Fruit fly (Drosophila melanogaster) whole organism, embryonic: ENCODE results near the gene Or85a.

Experiments
- Abd-B ChIP-seq: fragments of 200-800 bp; sonication (Bioruptor generic); optimal IDR thresholded peaks from 2 replicates; lab custom pipeline; 2018; ENCODE audit warnings: missing biosample characterization, mild to moderate bottlenecking, missing genetic modification characterization, moderate library complexity
- Atf6 ChIP-seq: fragments of 200-800 bp; sonication (Bioruptor generic); IDR thresholded peaks from 2 replicates; pipeline ENCODE4 v1.3.6; 2022; ENCODE audit warnings: missing biosample characterization, missing genetic modification characterization
- BtbVII ChIP-seq: fragments of 200-800 bp; sonication (Bioruptor generic); optimal IDR thresholded peaks from 3 replicates; lab custom pipeline; 2017; ENCODE audit warnings: missing biosample characterization, mild to moderate bottlenecking, missing genetic modification characterization
- CG10274 ChIP-seq: fragments of 200-800 bp; sonication (Bioruptor generic); optimal IDR thresholded peaks from 3 replicates; lab custom pipeline; 2017; ENCODE audit warnings: missing biosample characterization, mild to moderate bottlenecking, missing genetic modification characterization
- CG11093 ChIP-seq: fragments of 200-800 bp; sonication (Bioruptor generic); IDR thresholded peaks from 3 replicates; pipeline ENCODE4 v1.3.6; 2022; ENCODE audit warnings: missing biosample characterization, missing genetic modification characterization
- CG12391 ChIP-seq: fragments of 200-800 bp; sonication (Bioruptor generic); optimal IDR thresholded peaks from 3 replicates; lab custom pipeline; 2018; ENCODE audit warnings: missing biosample characterization, mild to moderate bottlenecking, missing genetic modification characterization, moderate library complexity
- CG14050 ChIP-seq: fragments of 200-800 bp; sonication (Bioruptor generic); IDR thresholded peaks from 3 replicates; pipeline ENCODE4 v1.3.6; 2022; ENCODE audit warnings: missing biosample characterization, missing genetic modification characterization
- CG15073 ChIP-seq: fragments of 200-800 bp; sonication (Bioruptor generic); optimal IDR thresholded peaks from 2 replicates; lab custom pipeline; 2016; ENCODE audit warnings: missing biosample characterization, missing genetic modification characterization
- CG15514 ChIP-seq: fragments of 200-800 bp; sonication (Bioruptor generic); optimal IDR thresholded peaks from 3 replicates; lab custom pipeline; 2017; ENCODE audit warnings: missing biosample characterization, missing genetic modification characterization, mild to moderate bottlenecking, moderate library complexity, missing genetic modification reagents
- CG1602 ChIP-seq: fragments of 200-800 bp; sonication (Bioruptor generic); optimal IDR thresholded peaks from 3 replicates; lab custom pipeline; 2016; ENCODE audit warnings: missing biosample characterization, missing genetic modification characterization
- CG2875 ChIP-seq: fragments of 200-800 bp; sonication (Bioruptor generic); optimal IDR thresholded peaks from 2 replicates; lab custom pipeline; 2017; ENCODE audit warnings: missing biosample characterization, mild to moderate bottlenecking, missing genetic modification characterization, missing genetic modification reagents
- CG31224 ChIP-seq: fragments of 200-800 bp; sonication (Bioruptor generic); IDR thresholded peaks from 2 replicates; pipeline ENCODE4 v1.3.6; 2022; ENCODE audit warnings: missing biosample characterization, missing genetic modification characterization
- CG31388 ChIP-seq: fragments of 200-800 bp; sonication (Bioruptor generic); optimal IDR thresholded peaks from 2 replicates; lab custom pipeline; 2016; ENCODE audit warnings: missing biosample characterization, missing genetic modification characterization
- CG31441 ChIP-seq: fragments of 200-800 bp; sonication (Bioruptor generic); IDR thresholded peaks from 2 replicates; pipeline ENCODE4 v1.3.6; 2022; ENCODE audit warnings: missing biosample characterization, missing genetic modification characterization
- CG34376 ChIP-seq: fragments of 200-800 bp; sonication (Bioruptor generic); optimal IDR thresholded peaks from 2 replicates; lab custom pipeline; 2018; ENCODE audit warnings: missing biosample characterization, mild to moderate bottlenecking, missing genetic modification characterization
- CG4404 ChIP-seq: fragments of 200-800 bp; sonication (Bioruptor generic); IDR thresholded peaks from 2 replicates; pipeline ENCODE4 v1.3.6; 2022; ENCODE audit warnings: missing biosample characterization, missing genetic modification characterization
- CG4424 ChIP-seq: fragments of 200-800 bp; sonication (Bioruptor generic); optimal IDR thresholded peaks from 3 replicates; lab custom pipeline; 2016; ENCODE audit warnings: missing biosample characterization, missing genetic modification characterization
- CG6175 ChIP-seq: fragments of 200-800 bp; sonication (Bioruptor generic); IDR thresholded peaks from 3 replicates; pipeline ENCODE4 v1.3.6; 2022; ENCODE audit warnings: missing biosample characterization, missing genetic modification characterization
- CG6272 ChIP-seq: fragments of 200-800 bp; sonication (Bioruptor generic); IDR thresholded peaks from 2 replicates; pipeline ENCODE4 v1.3.6; 2022; ENCODE audit warnings: missing biosample characterization, missing genetic modification characterization
- CG7745 ChIP-seq: fragments of 200-800 bp; sonication (Bioruptor generic); optimal IDR thresholded peaks from 2 replicates; lab custom pipeline; 2018; ENCODE audit warnings: missing biosample characterization, mild to moderate bottlenecking, missing genetic modification characterization, moderate library complexity
- CG7928 ChIP-seq: fragments of 200-800 bp; sonication (Bioruptor generic); optimal IDR thresholded peaks from 2 replicates; lab custom pipeline; 2017; ENCODE audit warnings: missing biosample characterization, mild to moderate bottlenecking, missing genetic modification characterization
- CTCF ChIP-seq: fragments of 200-800 bp; sonication (Bioruptor generic); optimal IDR thresholded peaks from 2 replicates; lab custom pipeline; 2017; ENCODE audit warnings: missing biosample characterization, mild to moderate bottlenecking, missing genetic modification characterization, moderate library complexity
- D ChIP-seq, 2 experiments: fragments of 200-800 bp in 1 of 2; fragments of >200 bp in 1 of 2; sonication (Bioruptor generic) in 1 of 2; optimal IDR thresholded peaks; 2 replicates in 1 of 2; 3 replicates in 1 of 2; lab custom pipeline; 2017; ENCODE audit warnings: mild to moderate bottlenecking in 1 of 2, missing biosample characterization in 1 of 2, missing genetic modification characterization in 1 of 2, missing genetic modification reagents in 1 of 2
- D19B ChIP-seq: fragments of 200-800 bp; sonication (Bioruptor generic); optimal IDR thresholded peaks from 2 replicates; lab custom pipeline; 2017; ENCODE audit warnings: missing biosample characterization, mild to moderate bottlenecking, missing genetic modification characterization
- Dll ChIP-seq: fragments of 200-800 bp; sonication (Bioruptor generic); IDR thresholded peaks from 4 replicates; pipeline ENCODE4 v1.3.6; 2022; ENCODE audit warnings: missing biosample characterization, missing genetic modification characterization; ENCODE audit not compliant: partially characterized antibody
- Ets97D ChIP-seq: fragments of 200-800 bp; sonication (Bioruptor generic); optimal IDR thresholded peaks from 3 replicates; lab custom pipeline; 2016; ENCODE audit warnings: missing biosample characterization, missing genetic modification characterization
- Mrtf ChIP-seq: fragments of 200-800 bp; sonication (Bioruptor generic); IDR thresholded peaks from 3 replicates; pipeline ENCODE4 v1.3.6; 2022; ENCODE audit warnings: missing biosample characterization, missing genetic modification characterization
- Nf-YA ChIP-seq: fragments of 200-800 bp; sonication (Bioruptor generic); IDR thresholded peaks from 2 replicates; pipeline ENCODE4 v1.3.6; 2022; ENCODE audit warnings: missing biosample characterization, missing genetic modification characterization
- Nf-YB ChIP-seq: fragments of 200-800 bp; sonication (Bioruptor generic); optimal IDR thresholded peaks from 3 replicates; lab custom pipeline; 2019; ENCODE audit warnings: missing biosample characterization, mild to moderate bottlenecking, missing genetic modification characterization, moderate library complexity
- Opbp ChIP-seq: fragments of 200-800 bp; sonication (Bioruptor generic); IDR thresholded peaks from 3 replicates; pipeline ENCODE4 v1.3.6; 2022; ENCODE audit warnings: missing biosample characterization, missing genetic modification characterization; ENCODE audit not compliant: partially characterized antibody
- Rfx ChIP-seq: fragments of 200-800 bp; sonication (Bioruptor generic); IDR thresholded peaks from 2 replicates; pipeline ENCODE4 v1.3.6; 2022; ENCODE audit warnings: missing biosample characterization, missing genetic modification characterization
- Side ChIP-seq: fragments of 200-800 bp; sonication (Bioruptor generic); optimal IDR thresholded peaks from 2 replicates; lab custom pipeline; 2016; ENCODE audit warnings: missing biosample characterization, missing genetic modification characterization
- ase ChIP-seq: fragments of 200-800 bp; sonication (Bioruptor generic); IDR thresholded peaks from 3 replicates; pipeline ENCODE4 v1.3.6; 2022; ENCODE audit warnings: missing biosample characterization, missing genetic modification characterization
- caup ChIP-seq: fragments of 200-800 bp; sonication (Bioruptor generic); optimal IDR thresholded peaks from 3 replicates; lab custom pipeline; 2017; ENCODE audit warnings: missing biosample characterization, mild to moderate bottlenecking, missing genetic modification characterization, moderate library complexity; ENCODE audit not compliant: severe bottlenecking
- chm ChIP-seq: fragments of 200-800 bp; sonication (Bioruptor generic); IDR thresholded peaks from 2 replicates; pipeline ENCODE4 v1.3.6; 2022; ENCODE audit warnings: missing biosample characterization, missing genetic modification characterization
- disco-r ChIP-seq: fragments of 200-800 bp; sonication (Bioruptor generic); optimal IDR thresholded peaks from 2 replicates; lab custom pipeline; 2016; ENCODE audit warnings: missing biosample characterization, missing genetic modification characterization
- dm ChIP-seq: fragments of 200-800 bp; sonication (Bioruptor generic); optimal IDR thresholded peaks from 3 replicates; lab custom pipeline; 2016; ENCODE audit warnings: missing biosample characterization, missing genetic modification characterization
- fd96Cb ChIP-seq: fragments of 200-800 bp; sonication (Bioruptor generic); optimal IDR thresholded peaks from 2 replicates; lab custom pipeline; 2018; ENCODE audit warnings: missing biosample characterization, mild to moderate bottlenecking, missing genetic modification characterization, moderate library complexity
- lilli ChIP-seq: fragments of 200-800 bp; sonication (Bioruptor generic); optimal IDR thresholded peaks from 3 replicates; lab custom pipeline; 2016; ENCODE audit warnings: missing biosample characterization, missing genetic modification characterization
- mld ChIP-seq: fragments of 200-800 bp; sonication (Bioruptor generic); IDR thresholded peaks from 3 replicates; pipeline ENCODE4 v1.3.6; 2022; ENCODE audit warnings: missing biosample characterization, missing genetic modification characterization; ENCODE audit not compliant: partially characterized antibody
- nerfin-1 ChIP-seq: fragments of 200-800 bp; sonication (Bioruptor generic); optimal IDR thresholded peaks from 3 replicates; lab custom pipeline; 2019; ENCODE audit warnings: missing biosample characterization, mild to moderate bottlenecking, missing genetic modification characterization, moderate library complexity
- prd ChIP-seq, 3 experiments: fragments of >200 bp in 2 of 3; fragments of 200-800 bp in 1 of 3; sonication (Bioruptor generic) in 1 of 3; optimal IDR thresholded peaks in 2 of 3; IDR thresholded peaks in 1 of 3; 2 replicates in 2 of 3; 3 replicates in 1 of 3; pipeline versions ENCODE4 v1.3.6 to Lab custom; 2017 to 2022; ENCODE audit warnings: missing biosample characterization in 1 of 3, missing genetic modification characterization in 1 of 3
- sens ChIP-seq: fragments of 200-800 bp; sonication (Bioruptor generic); peaks from one replicate; lab custom pipeline; 2016; ENCODE audit warnings: missing biosample characterization, missing genetic modification characterization
- seq ChIP-seq: fragments of 200-800 bp; sonication (Bioruptor generic); IDR thresholded peaks from 2 replicates; pipeline ENCODE4 v1.3.6; 2022; ENCODE audit warnings: missing biosample characterization, missing genetic modification characterization
- sim ChIP-seq: fragments of 200-800 bp; sonication (Bioruptor generic); IDR thresholded peaks from 2 replicates; pipeline ENCODE4 v1.3.6; 2022; ENCODE audit warnings: missing biosample characterization, missing genetic modification characterization
- slp2 ChIP-seq: fragments of 200-800 bp; sonication (Bioruptor generic); optimal IDR thresholded peaks from 2 replicates; lab custom pipeline; 2016; ENCODE audit warnings: missing biosample characterization, missing genetic modification characterization
- sqz ChIP-seq: fragments of 200-800 bp; sonication (Bioruptor generic); optimal IDR thresholded peaks from 3 replicates; lab custom pipeline; 2018; ENCODE audit warnings: missing biosample characterization, mild to moderate bottlenecking, missing genetic modification characterization
- ssp ChIP-seq: fragments of 200-800 bp; sonication (Bioruptor generic); IDR thresholded peaks from 2 replicates; pipeline ENCODE4 v1.3.6; 2022; ENCODE audit warnings: missing biosample characterization, missing genetic modification characterization
- tll ChIP-seq, 2 experiments: fragments of 200-800 bp in 1 of 2; fragments of >200 bp in 1 of 2; sonication (Bioruptor generic) in 1 of 2; optimal IDR thresholded peaks; 2 replicates each; lab custom pipeline; 2017 to 2019; ENCODE audit warnings: missing biosample characterization in 2 of 2, missing genetic modification characterization in 2 of 2, mild to moderate bottlenecking in 1 of 2, moderate library complexity in 1 of 2
- toy ChIP-seq: fragments of 200-800 bp; sonication (Bioruptor generic); IDR thresholded peaks from 2 replicates; pipeline ENCODE4 v1.3.6; 2022; ENCODE audit warnings: missing biosample characterization, missing genetic modification characterization
- vvl ChIP-seq: fragments of 200-800 bp; sonication (Bioruptor generic); IDR thresholded peaks from 2 replicates; pipeline ENCODE4 v1.3.6; 2022; ENCODE audit warnings: missing biosample characterization, missing genetic modification characterization

Or85a gene

DNA sequence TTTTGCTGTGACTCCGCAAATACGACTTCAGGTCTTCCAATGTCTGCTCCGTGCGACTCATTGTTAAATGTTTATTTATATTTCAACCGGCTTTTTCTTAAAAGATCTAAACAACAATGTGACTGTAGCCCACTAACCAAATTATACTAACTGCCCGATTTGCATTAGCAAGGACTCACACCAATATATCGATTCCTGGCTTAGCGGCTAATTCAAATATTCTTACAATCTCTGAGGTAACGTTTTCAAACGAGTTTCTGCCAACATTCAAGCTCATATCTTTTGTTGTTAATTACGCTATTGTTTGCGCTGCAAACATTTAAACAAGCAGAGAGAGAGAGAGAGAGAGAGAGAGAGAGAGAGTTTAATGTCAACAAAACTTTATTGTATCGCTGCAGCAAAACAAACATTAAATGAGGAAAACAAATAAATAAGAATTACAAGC lies 13.0 kb upstream of the Or85a start, which contains the start of gene tex (continued):
- TF ChIP-seq nerfin-1 (tag; lab: Kevin White, UChicago) (peak; percentile 75), Opbp (no peak), CG2875 (GFP tag; lab: Kevin White, UChicago) (peak; percentile 82), Ets97D (GFP tag; lab: Kevin White, UChicago) (peak; percentile 41), CG12391 (tag; lab: Kevin White, UChicago) (peak; percentile 27), Mrtf (GFP tag; lab: Robert Waterston, UW) (no peak), CG31224 (GFP tag; lab: Robert Waterston, UW) (no peak), D (optimal IDR thresholded peaks at IDR 0.05; lab: Kevin White, UChicago) (no peak), D (GFP tag; optimal IDR thresholded peaks at IDR 0.05; lab: Kevin White, UChicago) (peak; percentile 62), slp2 (GFP tag; lab: Kevin White, UChicago) (peak; percentile 4), CG4424 (no peak), mld (GFP tag; lab: Robert Waterston, UW) (no peak), CG34376 (GFP tag; lab: Kevin White, UChicago) (no peak), CG15073 (GFP tag; lab: Kevin White, UChicago) (no peak), dm (no peak), Abd-B (no peak), lilli (GFP tag; lab: Kevin White, UChicago) (no peak), CG11093 (no peak), CG31388 (no peak), disco-r (GFP tag; lab: Kevin White, UChicago) (no peak), chm (GFP tag; lab: Robert Waterston, UW) (no peak), CG31441 (GFP tag; lab: Robert Waterston, UW) (peak; percentile 49; the same call in 1 of the 2 replicates), CG1602 (no peak), CG6272 (GFP tag; lab: Robert Waterston, UW) (no peak), CG4404 (GFP tag; lab: Robert Waterston, UW) (no peak), Atf6 (GFP tag; lab: Robert Waterston, UW) (no peak), sim (0 out of 2 replicates have a peak, but pooled peaks have one; percentile 52), seq (no peak), toy (no peak), tll (GFP tag; optimal IDR thresholded peaks at IDR 0.05; lab: Kevin White, UChicago) (peak in 1 of 2 experiments; percentile 16), Nf-YA (GFP tag; lab: Robert Waterston, UW) (no peak), CG14050 (GFP tag; lab: Robert Waterston, UW) (no peak), caup (GFP tag; lab: Kevin White, UChicago) (no peak), vvl (GFP tag; lab: Robert Waterston, UW) (peak; percentile 68), CG7928 (GFP tag; lab: Kevin White, UChicago) (no peak), CG10274 (GFP tag; lab: Kevin White, UChicago) (no peak), ase (GFP tag; lab: Robert Waterston, UW) (no peak), prd (optimal IDR thresholded peaks at IDR 0.05; lab: Kevin White, UChicago) (no peak), prd (GFP tag; IDR thresholded peaks at IDR 0.05; lab: Robert Waterston, UW) (no peak), CG6175 (GFP tag; lab: Robert Waterston, UW) (no peak), Rfx (GFP tag; lab: Robert Waterston, UW) (no peak), CG7745 (tag; lab: Kevin White, UChicago) (peak; percentile 24), fd96Cb (tag; lab: Kevin White, UChicago) (peak; percentile 3), sens (GFP tag; lab: Kevin White, UChicago) (peak; percentile 94), D19B (GFP tag; lab: Kevin White, UChicago) (no peak), Side (GFP tag; lab: Kevin White, UChicago) (no peak), ssp (GFP tag; lab: Robert Waterston, UW) (no peak), Nf-YB (GFP tag; lab: Kevin White, UChicago) (peak; percentile 12), Dll (peak; percentile 62; the same call in 3 of the 4 replicates), sqz (GFP tag; lab: Kevin White, UChicago) (peak; percentile 58), BtbVII (GFP tag; lab: Kevin White, UChicago) (no peak), CTCF (GFP tag; lab: Kevin White, UChicago) (peak; percentile 19), CG15514 (GFP tag; lab: Kevin White, UChicago) (peak; percentile 56)
